Fruit fly (Drosophila melanogaster): ENCODE data around the gene CG42245.

The CG42245 gene

DNA sequence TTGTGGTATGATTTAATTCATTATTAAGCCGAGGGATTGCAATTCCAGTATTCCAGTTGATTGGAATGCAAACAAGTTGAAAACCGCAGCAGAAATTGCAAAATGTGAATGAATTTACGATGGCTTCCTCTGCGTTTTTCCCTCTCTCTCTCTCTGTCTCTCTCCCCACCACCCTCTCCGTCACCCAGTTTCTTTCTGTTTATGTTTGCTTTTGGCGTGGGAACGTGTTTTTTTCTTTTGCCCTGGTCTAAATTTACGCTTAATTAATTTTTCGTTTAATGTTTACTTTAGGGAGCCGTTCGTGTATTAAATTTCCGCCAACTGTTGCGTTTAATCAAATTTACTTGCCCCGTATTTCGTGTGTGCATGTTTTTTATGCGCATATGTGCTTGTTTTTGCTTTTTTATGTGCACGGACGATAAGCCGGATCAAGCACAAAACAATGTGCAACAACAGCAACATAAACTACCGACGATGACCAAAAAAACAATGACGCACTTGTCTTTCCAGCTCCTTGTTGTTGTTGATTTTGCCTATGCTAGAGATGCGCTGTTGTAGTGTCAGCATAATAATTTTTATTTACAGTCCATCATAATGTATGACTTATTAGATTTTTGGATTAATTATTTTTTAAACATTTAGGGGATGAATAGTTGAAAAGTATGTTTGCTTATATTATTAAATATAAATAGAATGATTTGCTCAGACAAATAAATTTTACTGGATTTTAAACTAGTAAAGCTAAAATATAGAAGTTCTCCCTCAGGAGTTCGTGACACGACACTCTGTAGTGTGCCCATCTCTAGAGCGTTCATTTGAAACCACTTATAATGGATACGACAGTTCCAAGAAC lies 41.4 kb upstream of the CG42245 start (continued):
- TF ChIP-seq lilli (GFP tag; optimal IDR thresholded peaks at IDR 0.05) (peak; percentile 47), CG12942 (GFP tag; optimal IDR thresholded peaks at IDR 0.05) (peak; percentile 26), stwl (tag; optimal IDR thresholded peaks at IDR 0.05) (no peak), CG7839 (tag; optimal IDR thresholded peaks at IDR 0.05) (peak; percentile 80), CG7987 (GFP tag; optimal IDR thresholded peaks at IDR 0.05) (no peak), CG8290 (GFP tag; optimal IDR thresholded peaks at IDR 0.05) (peak; percentile 21), CG8290 (tag; optimal IDR thresholded peaks at IDR 0.05) (peak; percentile 18 to 47), CG3995 (GFP tag; optimal IDR thresholded peaks at IDR 0.05) (peak; percentile 21), CG8359 (GFP tag; optimal IDR thresholded peaks at IDR 0.05; ENCODE audit: borderline replicate concordance) (peak; percentile 22), CG13296 (GFP tag; optimal IDR thresholded peaks at IDR 0.05) (peak; percentile 72), CG6654 (GFP tag; optimal IDR thresholded peaks at IDR 0.05) (peak; percentile 7), Stat92E (GFP tag; optimal IDR thresholded peaks at IDR 0.05) (peak in 1 of 3 experiments; percentile 99), CG2202 (tag; optimal IDR thresholded peaks at IDR 0.05) (no peak), CG1233 (GFP tag; optimal IDR thresholded peaks at IDR 0.05) (peak; percentile 73), Mes4 (GFP tag; optimal IDR thresholded peaks at IDR 0.05) (no peak), rib (GFP tag; IDR thresholded peaks at IDR 0.05) (peak; percentile 25; the same call in 1 of the 2 replicates), sim (GFP tag; IDR thresholded peaks at IDR 0.05) (no peak), MESR4 (GFP tag; optimal IDR thresholded peaks at IDR 0.05) (no peak), ssp (GFP tag; IDR thresholded peaks at IDR 0.05) (peak; percentile 44; the same call in 1 of the 2 replicates), croc (GFP tag; conservative IDR thresholded peaks at IDR 0.05) (peak; percentile 51), pho (GFP tag; optimal IDR thresholded peaks at IDR 0.05) (no peak), fd102C (GFP tag; optimal IDR thresholded peaks at IDR 0.05) (no peak), Aef1 (GFP tag; IDR thresholded peaks at IDR 0.05) (peak; percentile 76), CG2712 (tag; optimal IDR thresholded peaks at IDR 0.05) (peak; percentile 66), CG9727 (GFP tag; optimal IDR thresholded peaks at IDR 0.05) (peak; percentile 77), CG6683 (GFP tag; optimal IDR thresholded peaks at IDR 0.05) (peak; percentile 38), klu (GFP tag; IDR thresholded peaks at IDR 0.05) (no peak; the same call in 1 of the 2 replicates), pan (optimal IDR thresholded peaks at IDR 0.05) (no peak), pan (GFP tag; optimal IDR thresholded peaks at IDR 0.05 in 1 of 2, IDR thresholded peaks at IDR 0.05 in 1 of 2) (peak in 1 of 2 experiments; percentile 71), CG2199 (GFP tag; IDR thresholded peaks at IDR 0.05) (peak; percentile 41; the same call in 1 of the 3 replicates), HHEX (GFP tag; optimal IDR thresholded peaks at IDR 0.05) (peak; percentile 63), ATbp (GFP tag; optimal IDR thresholded peaks at IDR 0.05) (peak; percentile 35), ase (GFP tag; IDR thresholded peaks at IDR 0.05) (no peak), z (GFP tag; IDR thresholded peaks at IDR 0.05) (no peak), CG15514 (GFP tag; optimal IDR thresholded peaks at IDR 0.05) (peak; percentile 68), Atf6 (GFP tag; IDR thresholded peaks at IDR 0.05) (peak; percentile 79), peb (GFP tag; IDR thresholded peaks at IDR 0.05) (no peak), br (optimal IDR thresholded peaks at IDR 0.05) (no peak), ro (GFP tag; IDR thresholded peaks at IDR 0.05) (no peak), CG32772 (GFP tag; IDR thresholded peaks at IDR 0.05) (no peak; the same call in 1 of the 2 replicates), HLH3B (GFP tag; IDR thresholded peaks at IDR 0.05) (peak; percentile 81), CG12744 (GFP tag; optimal IDR thresholded peaks at IDR 0.05) (no peak), lola (GFP tag; optimal IDR thresholded peaks at IDR 0.05) (peak in 1 of 3 experiments; percentile 82), CG31224 (GFP tag; IDR thresholded peaks at IDR 0.05) (no peak), CHES-1-like (GFP tag; optimal IDR thresholded peaks at IDR 0.05) (no peak), Oli (tag; optimal IDR thresholded peaks at IDR 0.05) (peak; percentile 79), MTF-1 (GFP tag; optimal IDR thresholded peaks at IDR 0.05; ENCODE audit: borderline replicate concordance) (peak; percentile 8), cg (GFP tag; optimal IDR thresholded peaks at IDR 0.05) (peak; percentile 43), CG18262 (tag; optimal IDR thresholded peaks at IDR 0.05) (no peak)
